Worm (Caenorhabditis elegans) whole organism, L4 larva: ENCODE data around the gene C42D4.19.

Source experiments
- Y105C5A.15 ChIP-seq: fragments of 200-800 bp; sonication (Bioruptor generic); IDR thresholded peaks from 2 replicates; pipeline ENCODE4 v1.3.6; 2022; ENCODE audit warnings: missing genetic modification characterization, missing compliant biosample characterization
- ZK337.2 ChIP-seq: fragments of 200-800 bp; sonication (Bioruptor generic); IDR thresholded peaks from 2 replicates; pipeline ENCODE4 v1.3.6; 2022; ENCODE audit warnings: missing genetic modification reagents, missing genetic modification characterization, missing compliant biosample characterization
- aha-1 ChIP-seq: fragments of 150-350 bp; peaks from one replicate; lab custom pipeline; 2014; ENCODE audit warnings: missing biosample characterization, missing genetic modification characterization
- aly-2 ChIP-seq: sonication (generic microtip); optimal IDR thresholded peaks from 2 replicates; lab custom pipeline; 2018; ENCODE audit warnings: missing biosample characterization, missing genetic modification characterization
- ceh-32 ChIP-seq: sonication (generic microtip); optimal IDR thresholded peaks from 2 replicates; lab custom pipeline; 2016; ENCODE audit warnings: mild to moderate bottlenecking, missing genetic modification characterization, missing compliant biosample characterization; ENCODE audit not compliant: poor library complexity
- ceh-44 ChIP-seq: fragments of 200-800 bp; sonication (Bioruptor generic); IDR thresholded peaks from 2 replicates; pipeline ENCODE4 v1.3.6; 2022; ENCODE audit warnings: missing genetic modification reagents, missing genetic modification characterization, missing compliant biosample characterization
- ceh-62 ChIP-seq: sonication (generic microtip); optimal IDR thresholded peaks from 2 replicates; lab custom pipeline; 2017; ENCODE audit warnings: missing biosample characterization, missing genetic modification characterization
- ces-1 ChIP-seq: fragments of 150-350 bp; sonication (generic microtip); optimal IDR thresholded peaks from 4 replicates; lab custom pipeline; 2014; ENCODE audit warnings: missing biosample characterization, missing genetic modification reagents, missing genetic modification characterization
- cey-2 ChIP-seq: sonication (generic microtip); optimal IDR thresholded peaks from 3 replicates; lab custom pipeline; 2017; ENCODE audit warnings: missing genetic modification characterization, mild to moderate bottlenecking, missing compliant biosample characterization, antibody characterized with exemption, borderline replicate concordance; ENCODE audit not compliant: insufficient read depth
- daf-16 ChIP-seq, 3 experiments: sonication (generic microtip); optimal IDR thresholded peaks; 2 replicates each; lab custom pipeline; 2016 to 2017; ENCODE audit warnings: missing genetic modification characterization in 3 of 3, missing genetic modification reagents in 3 of 3, mild to moderate bottlenecking in 2 of 3, missing compliant biosample characterization in 2 of 3, missing biosample characterization in 1 of 3, moderate library complexity in 1 of 3
- daf-19 ChIP-seq: fragments of 200-800 bp; sonication (Bioruptor generic); conservative IDR thresholded peaks from 2 replicates; pipeline ENCODE4 v1.3.6; 2022; ENCODE audit warnings: missing genetic modification characterization, missing compliant biosample characterization
- dmd-6 ChIP-seq: fragments of 200-800 bp; sonication (Bioruptor generic); IDR thresholded peaks from 2 replicates; pipeline ENCODE4 v1.3.6; 2022; ENCODE audit warnings: missing genetic modification reagents, missing genetic modification characterization, missing compliant biosample characterization
- dpl-1 ChIP-seq: fragments of 150-350 bp; optimal IDR thresholded peaks from 2 replicates; lab custom pipeline; 2014; ENCODE audit warnings: missing biosample characterization, missing genetic modification reagents, missing genetic modification characterization
- duxl-1 ChIP-seq: sonication (generic microtip); optimal IDR thresholded peaks from 2 replicates; lab custom pipeline; 2016; ENCODE audit warnings: mild to moderate bottlenecking, missing genetic modification characterization, moderate library complexity, missing compliant biosample characterization; ENCODE audit not compliant: poor library complexity
- dve-1 ChIP-seq: sonication (generic microtip); optimal IDR thresholded peaks from 2 replicates; lab custom pipeline; 2017; ENCODE audit warnings: antibody characterized with exemption, mild to moderate bottlenecking, missing genetic modification characterization, missing compliant biosample characterization; ENCODE audit not compliant: insufficient read depth
- egl-27 ChIP-seq: sonication (generic microtip); optimal IDR thresholded peaks from 3 replicates; lab custom pipeline; 2017; ENCODE audit warnings: missing biosample characterization, missing genetic modification reagents, missing genetic modification characterization
- egl-43 ChIP-seq: fragments of 200-800 bp; sonication (Bioruptor generic); IDR thresholded peaks from 2 replicates; pipeline ENCODE4 v1.3.6; 2022; ENCODE audit warnings: missing genetic modification reagents, missing genetic modification characterization, missing compliant biosample characterization
- fkh-10 ChIP-seq: fragments of 150-350 bp; optimal IDR thresholded peaks from 2 replicates; lab custom pipeline; 2014; ENCODE audit warnings: missing biosample characterization, missing genetic modification reagents, missing genetic modification characterization
- hlh-11 ChIP-seq: fragments of 200-800 bp; sonication (Bioruptor generic); optimal IDR thresholded peaks from 2 replicates; lab custom pipeline; 2018; ENCODE audit warnings: mild to moderate bottlenecking, missing genetic modification characterization, missing compliant biosample characterization
- hlh-30 ChIP-seq: sonication (generic microtip); optimal IDR thresholded peaks from 2 replicates; lab custom pipeline; 2017; ENCODE audit warnings: antibody characterized with exemption, mild to moderate bottlenecking, missing genetic modification characterization, missing compliant biosample characterization; ENCODE audit not compliant: insufficient read depth
- jun-1 ChIP-seq: fragments of 150-350 bp; optimal IDR thresholded peaks from 2 replicates; lab custom pipeline; 2014; ENCODE audit warnings: missing biosample characterization, missing genetic modification reagents, missing genetic modification characterization
- lin-13 ChIP-seq: fragments of 150-350 bp; optimal IDR thresholded peaks from 2 replicates; lab custom pipeline; 2014; ENCODE audit warnings: missing biosample characterization, missing genetic modification reagents, missing genetic modification characterization
- lin-15B ChIP-seq: fragments of 150-350 bp; sonication (generic microtip); optimal IDR thresholded peaks from 3 replicates; lab custom pipeline; 2014; ENCODE audit warnings: missing biosample characterization, missing genetic modification characterization
- lin-29 ChIP-seq: fragments of 200-800 bp; sonication (Bioruptor generic); IDR thresholded peaks from 2 replicates; pipeline ENCODE4 v1.3.6; 2022; ENCODE audit warnings: missing genetic modification reagents, missing genetic modification characterization, missing compliant biosample characterization
- lin-38 ChIP-seq: fragments of 200-800 bp; sonication (Bioruptor generic); IDR thresholded peaks from 2 replicates; pipeline ENCODE4 v1.3.6; 2022; ENCODE audit warnings: missing genetic modification reagents, missing genetic modification characterization, missing compliant biosample characterization
- lin-39 ChIP-seq: fragments of 150-350 bp; optimal IDR thresholded peaks from 2 replicates; lab custom pipeline; 2014; ENCODE audit warnings: missing biosample characterization, missing genetic modification reagents, missing genetic modification characterization
- lir-3 ChIP-seq: sonication (generic microtip); optimal IDR thresholded peaks from 2 replicates; lab custom pipeline; 2016; ENCODE audit warnings: mild to moderate bottlenecking, missing genetic modification characterization, missing compliant biosample characterization
- lsy-2 ChIP-seq, 2 experiments: fragments of 150-350 bp in 1 of 2; sonication (generic microtip) in 1 of 2; optimal IDR thresholded peaks; 2 replicates each; lab custom pipeline; 2014 to 2017; ENCODE audit warnings: missing biosample characterization in 2 of 2, missing genetic modification characterization in 2 of 2
- madf-5 ChIP-seq, 2 experiments: fragments of 200-800 bp; sonication (Bioruptor generic); IDR thresholded peaks; 2 replicates each; pipeline ENCODE4 v1.3.6; 2022; ENCODE audit warnings: missing compliant biosample characterization in 2 of 2, missing genetic modification characterization in 2 of 2
- mep-1 ChIP-seq: fragments of 150-350 bp; sonication (generic microtip); optimal IDR thresholded peaks from 3 replicates; lab custom pipeline; 2014; ENCODE audit warnings: missing biosample characterization, missing genetic modification characterization
- mes-2 ChIP-seq: sonication (generic microtip); optimal IDR thresholded peaks from 2 replicates; lab custom pipeline; 2016; ENCODE audit warnings: missing genotype, mild to moderate bottlenecking, missing genetic modification characterization, missing compliant biosample characterization; ENCODE audit not compliant: poor library complexity, severe bottlenecking
- nhr-102 ChIP-seq: sonication (generic microtip); optimal IDR thresholded peaks from 2 replicates; lab custom pipeline; 2016; ENCODE audit warnings: mild to moderate bottlenecking, missing genetic modification characterization, moderate library complexity, missing compliant biosample characterization
- nhr-11 ChIP-seq: fragments of 150-350 bp; optimal IDR thresholded peaks from 2 replicates; lab custom pipeline; 2014; ENCODE audit warnings: missing biosample characterization, missing genetic modification characterization
- nhr-237 ChIP-seq: sonication (generic microtip); optimal IDR thresholded peaks from 2 replicates; lab custom pipeline; 2017; ENCODE audit warnings: missing biosample characterization, missing genetic modification characterization
- nhr-25 ChIP-seq: sonication (generic microtip); optimal IDR thresholded peaks from 2 replicates; lab custom pipeline; 2017; ENCODE audit warnings: missing genetic modification characterization, mild to moderate bottlenecking, missing compliant biosample characterization, antibody characterized with exemption, moderate library complexity, borderline replicate concordance; ENCODE audit not compliant: insufficient read depth
- nhr-28 ChIP-seq: fragments of 150-350 bp; optimal IDR thresholded peaks from 2 replicates; lab custom pipeline; 2014; ENCODE audit warnings: missing biosample characterization, missing genetic modification characterization
- nhr-6 ChIP-seq: fragments of 150-350 bp; optimal IDR thresholded peaks from 2 replicates; lab custom pipeline; 2014; ENCODE audit warnings: missing biosample characterization, missing genetic modification characterization
- nhr-76 ChIP-seq: fragments of 150-350 bp; optimal IDR thresholded peaks from 2 replicates; lab custom pipeline; 2014; ENCODE audit warnings: missing biosample characterization, missing genetic modification characterization
- nhr-77 ChIP-seq: fragments of 150-350 bp; optimal IDR thresholded peaks from 2 replicates; lab custom pipeline; 2014; ENCODE audit warnings: missing biosample characterization, missing genetic modification characterization
- pha-4 ChIP-seq, 2 experiments: fragments of 150-350 bp in 1 of 2; fragments of 200-800 bp in 1 of 2; sonication (Bioruptor generic) in 1 of 2; IDR thresholded peaks in 1 of 2; optimal IDR thresholded peaks in 1 of 2; 2 replicates each; pipeline versions ENCODE4 v1.3.6 to Lab custom; 2014 to 2022; ENCODE audit warnings: missing genetic modification characterization in 2 of 2, missing genetic modification reagents in 2 of 2, missing biosample characterization in 1 of 2, missing compliant biosample characterization in 1 of 2
- php-3 ChIP-seq: fragments of 200-800 bp; sonication (Bioruptor generic); IDR thresholded peaks from 2 replicates; pipeline ENCODE4 v1.3.6; 2022; ENCODE audit warnings: missing genetic modification reagents, missing genetic modification characterization, missing compliant biosample characterization
- rbr-2 ChIP-seq: sonication (generic microtip); optimal IDR thresholded peaks from 2 replicates; lab custom pipeline; 2016; ENCODE audit warnings: missing genotype, missing genetic modification characterization, missing compliant biosample characterization
- snpc-4 ChIP-seq: fragments of 150-350 bp; optimal IDR thresholded peaks from 2 replicates; lab custom pipeline; 2014; ENCODE audit warnings: missing biosample characterization, missing genetic modification characterization
- tag-97 ChIP-seq: fragments of 200-800 bp; sonication (Bioruptor generic); IDR thresholded peaks from 2 replicates; pipeline ENCODE4 v1.3.6; 2022; ENCODE audit warnings: missing genetic modification characterization, missing compliant biosample characterization
- unc-39 ChIP-seq: sonication (generic microtip); optimal IDR thresholded peaks from 2 replicates; lab custom pipeline; 2017; ENCODE audit warnings: missing biosample characterization, missing genetic modification characterization
- zag-1 ChIP-seq: fragments of 150-350 bp; optimal IDR thresholded peaks from 2 replicates; lab custom pipeline; 2014; ENCODE audit warnings: missing biosample characterization, missing genetic modification characterization
- zip-2 ChIP-seq: fragments of 150-350 bp; optimal IDR thresholded peaks from 2 replicates; lab custom pipeline; 2014; ENCODE audit warnings: missing biosample characterization, missing genetic modification characterization

Gene C42D4.19

ce11 chrIV:7147722-7148121, 27.7 kb upstream of the C42D4.19 start:
- TF ChIP-seq nhr-11: no peak
- peak; percentile 25 for TF ChIP-seq dve-1
- peak; percentile 57 for TF ChIP-seq nhr-28 (tag; lab: Kevin White, UChicago)
- peak; percentile 13 for TF ChIP-seq rbr-2
- TF ChIP-seq hlh-30: peak; percentile 73
- TF ChIP-seq lsy-2 (tag; optimal IDR thresholded peaks at IDR 0.05; lab: Kevin White, UChicago): peak in 1 of 2 experiments; percentile 64
- no peak for TF ChIP-seq cey-2 (tag; lab: Kevin White, UChicago)
- TF ChIP-seq daf-16 (GFP tag; optimal IDR thresholded peaks at IDR 0.05; lab: Kevin White, UChicago): no peak
- peak; percentile 75 for TF ChIP-seq daf-16 (tag; optimal IDR thresholded peaks at IDR 0.05; lab: Kevin White, UChicago)
- no peak for TF ChIP-seq ceh-32 (tag; lab: Kevin White, UChicago)
- no peak for TF ChIP-seq ceh-62 (tag; lab: Kevin White, UChicago)
- TF ChIP-seq mes-2: peak; percentile 6
- TF ChIP-seq mep-1 (tag; lab: Kevin White, UChicago): peak; percentile 38
- TF ChIP-seq nhr-77 (tag; lab: Kevin White, UChicago): peak; percentile 6
- peak; percentile 29; the same call in 1 of the 2 replicates for TF ChIP-seq lin-38 (GFP tag; lab: Robert Waterston, UW)
- TF ChIP-seq fkh-10 (GFP tag; lab: Kevin White, UChicago): peak; percentile 15
- TF ChIP-seq hlh-11 (tag; lab: Kevin White, UChicago): peak; percentile 69

ce11 chrIV:7149020-7149601, 26.3 kb upstream of the C42D4.19 start, which contains the start of gene C34D4.4:
C34D4.4 (plus strand) TSS chrIV:7149361.
- no peak for TF ChIP-seq zag-1 (tag; lab: Kevin White, UChicago)
- no peak for TF ChIP-seq madf-5 (GFP tag; IDR thresholded peaks at IDR 0.05; lab: Robert Waterston, UW)
- no peak for TF ChIP-seq nhr-237 (tag; lab: Kevin White, UChicago)
- no peak for TF ChIP-seq ces-1 (GFP tag; lab: Kevin White, UChicago)
- TF ChIP-seq nhr-25 (tag; lab: Kevin White, UChicago): no peak
- no peak for TF ChIP-seq lin-29
- no peak for TF ChIP-seq lin-39 (tag; lab: Kevin White, UChicago)
- TF ChIP-seq pha-4 (GFP tag; IDR thresholded peaks at IDR 0.05; lab: Robert Waterston, UW): no peak
- TF ChIP-seq pha-4 (tag; optimal IDR thresholded peaks at IDR 0.05; lab: Kevin White, UChicago): peak; percentile 13
- no peak for TF ChIP-seq ZK337.2 (GFP tag; lab: Robert Waterston, UW)
- 0 out of 2 replicates have a peak, but pooled peaks have one; percentile 15 for TF ChIP-seq dmd-6
- TF ChIP-seq snpc-4 (tag; lab: Kevin White, UChicago): no peak
- TF ChIP-seq tag-97 (GFP tag; lab: Robert Waterston, UW): no peak
- TF ChIP-seq daf-19: no peak
- TF ChIP-seq lin-13 (GFP tag; lab: Kevin White, UChicago): peak; percentile 27
- TF ChIP-seq daf-16 (GFP tag; optimal IDR thresholded peaks at IDR 0.05; lab: Kevin White, UChicago): no peak
- peak; percentile 10 for TF ChIP-seq daf-16 (tag; optimal IDR thresholded peaks at IDR 0.05; lab: Kevin White, UChicago)
- no peak for TF ChIP-seq lin-15B (tag; lab: Kevin White, UChicago)
- no peak for TF ChIP-seq Y105C5A.15 (GFP tag; lab: Robert Waterston, UW)
- no peak for TF ChIP-seq nhr-76
- no peak for TF ChIP-seq ceh-62 (tag; lab: Kevin White, UChicago)
- TF ChIP-seq nhr-6 (tag; lab: Kevin White, UChicago): no peak
- TF ChIP-seq duxl-1 (tag; lab: Kevin White, UChicago): no peak
- peak; percentile 41 for TF ChIP-seq mep-1 (tag; lab: Kevin White, UChicago)
- TF ChIP-seq rbr-2: no peak
- TF ChIP-seq ceh-32 (tag; lab: Kevin White, UChicago): no peak
- TF ChIP-seq zip-2 (tag; lab: Kevin White, UChicago): no peak
- no peak for TF ChIP-seq lir-3 (tag; lab: Kevin White, UChicago)
- peak; percentile 56 for TF ChIP-seq aha-1 (tag; lab: Kevin White, UChicago)
- TF ChIP-seq unc-39 (tag; lab: Kevin White, UChicago): no peak
- TF ChIP-seq ceh-44 (GFP tag; lab: Robert Waterston, UW): no peak
- TF ChIP-seq dpl-1 (GFP tag; lab: Kevin White, UChicago): peak; percentile 58
- no peak for TF ChIP-seq php-3 (GFP tag; lab: Robert Waterston, UW)
- no peak for TF ChIP-seq nhr-102 (tag; lab: Kevin White, UChicago)
- peak; percentile 52 for TF ChIP-seq mes-2
- no peak for TF ChIP-seq egl-27
- TF ChIP-seq aly-2 (tag; lab: Kevin White, UChicago): no peak
- TF ChIP-seq jun-1 (tag; lab: Kevin White, UChicago): no peak
- no peak for TF ChIP-seq egl-43 (GFP tag; lab: Robert Waterston, UW)
